Worm (Caenorhabditis elegans) whole organism, L2 larva: ENCODE measurements around the gene cht-2.

Source experiments
- C34F6.9 ChIP-seq: fragments of 150-350 bp; optimal IDR thresholded peaks from 2 replicates; lab custom pipeline; 2014; ENCODE audit warnings: missing biosample characterization, missing genetic modification characterization
- F13H6.1 ChIP-seq: sonication (generic microtip); optimal IDR thresholded peaks from 2 replicates; lab custom pipeline; 2016; ENCODE audit warnings: missing genetic modification characterization, missing compliant biosample characterization
- R02D3.7 ChIP-seq: fragments of 150-350 bp; optimal IDR thresholded peaks from 2 replicates; lab custom pipeline; 2014; ENCODE audit warnings: missing biosample characterization, missing genetic modification characterization
- Y55F3AM.14 ChIP-seq: fragments of 200-800 bp; sonication (Bioruptor generic); optimal IDR thresholded peaks from 2 replicates; lab custom pipeline; 2018; ENCODE audit warnings: mild to moderate bottlenecking, missing genetic modification characterization, missing compliant biosample characterization
- ama-1 ChIP-seq: fragments of 150-350 bp; optimal IDR thresholded peaks from 2 replicates; lab custom pipeline; 2018; ENCODE audit warnings: inconsistent platforms
- ceh-82 ChIP-seq: fragments of 150-350 bp; optimal IDR thresholded peaks from 2 replicates; lab custom pipeline; 2014; ENCODE audit warnings: missing biosample characterization, missing genetic modification characterization
- crh-2 ChIP-seq: sonication (generic microtip); optimal IDR thresholded peaks from 2 replicates; lab custom pipeline; 2017; ENCODE audit warnings: missing biosample characterization, missing genetic modification characterization
- dmd-4 ChIP-seq: sonication (generic microtip); optimal IDR thresholded peaks from 2 replicates; lab custom pipeline; 2017; ENCODE audit warnings: missing biosample characterization, missing genetic modification characterization
- egl-27 ChIP-seq: sonication (generic microtip); optimal IDR thresholded peaks from 3 replicates; lab custom pipeline; 2017; ENCODE audit warnings: missing biosample characterization, missing genetic modification reagents, missing genetic modification characterization
- elt-1 ChIP-seq: fragments of 150-350 bp; optimal IDR thresholded peaks from 2 replicates; lab custom pipeline; 2014; ENCODE audit warnings: missing biosample characterization, missing genetic modification characterization
- elt-3 ChIP-seq: sonication (generic microtip); optimal IDR thresholded peaks from 2 replicates; lab custom pipeline; 2017; ENCODE audit warnings: missing biosample characterization, missing genetic modification characterization
- fos-1 ChIP-seq: fragments of 150-350 bp; optimal IDR thresholded peaks from 2 replicates; lab custom pipeline; 2014; ENCODE audit warnings: missing biosample characterization, missing genetic modification characterization
- gmeb-1 ChIP-seq: fragments of 150-350 bp; optimal IDR thresholded peaks from 2 replicates; lab custom pipeline; 2014; ENCODE audit warnings: missing biosample characterization, missing genetic modification characterization
- lin-11 ChIP-seq: fragments of 150-350 bp; sonication (generic microtip); optimal IDR thresholded peaks from 2 replicates; lab custom pipeline; 2014; ENCODE audit warnings: missing biosample characterization, missing genetic modification characterization, inconsistent platforms, mixed read lengths
- lin-13 ChIP-seq: fragments of 150-350 bp; optimal IDR thresholded peaks from 2 replicates; lab custom pipeline; 2014; ENCODE audit warnings: missing biosample characterization, missing genetic modification reagents, missing genetic modification characterization
- lin-39 ChIP-seq: fragments of 150-350 bp; optimal IDR thresholded peaks from 2 replicates; lab custom pipeline; 2014; ENCODE audit warnings: missing biosample characterization, missing genetic modification reagents, missing genetic modification characterization
- lsy-2 ChIP-seq, 2 experiments: fragments of 150-350 bp in 1 of 2; sonication (generic microtip) in 1 of 2; optimal IDR thresholded peaks; 2 replicates each; lab custom pipeline; 2014 to 2017; ENCODE audit warnings: missing biosample characterization in 2 of 2, missing genetic modification characterization in 2 of 2
- mab-5 ChIP-seq: fragments of 150-350 bp; optimal IDR thresholded peaks from 2 replicates; lab custom pipeline; 2014; ENCODE audit warnings: missing biosample characterization, missing genetic modification characterization
- mdl-1 ChIP-seq, 2 experiments: fragments of 150-350 bp in 1 of 2; sonication (generic microtip) in 1 of 2; optimal IDR thresholded peaks; 2 replicates each; lab custom pipeline; 2017; ENCODE audit warnings: missing biosample characterization in 2 of 2, missing genetic modification characterization in 2 of 2
- nhr-11 ChIP-seq: fragments of 150-350 bp; optimal IDR thresholded peaks from 2 replicates; lab custom pipeline; 2014; ENCODE audit warnings: missing biosample characterization, missing genetic modification characterization
- nhr-129 ChIP-seq: fragments of 150-350 bp; optimal IDR thresholded peaks from 2 replicates; lab custom pipeline; 2014; ENCODE audit warnings: missing biosample characterization, missing genetic modification characterization
- nhr-23 ChIP-seq: fragments of 150-350 bp; optimal IDR thresholded peaks from 2 replicates; lab custom pipeline; 2014; ENCODE audit warnings: missing biosample characterization, missing genetic modification reagents, missing genetic modification characterization
- nhr-237 ChIP-seq: fragments of 150-350 bp; optimal IDR thresholded peaks from 2 replicates; lab custom pipeline; 2014; ENCODE audit warnings: missing biosample characterization, missing genetic modification characterization
- sem-4 ChIP-seq: fragments of 150-350 bp; optimal IDR thresholded peaks from 2 replicates; lab custom pipeline; 2014; ENCODE audit warnings: missing biosample characterization, missing genetic modification reagents, missing genetic modification characterization
- skn-1 ChIP-seq: sonication (generic microtip); optimal IDR thresholded peaks from 2 replicates; lab custom pipeline; 2017; ENCODE audit warnings: missing biosample characterization, missing genetic modification characterization
- sma-9 ChIP-seq, 2 experiments: fragments of 150-350 bp in 1 of 2; sonication (generic microtip) in 1 of 2; optimal IDR thresholded peaks; 2 replicates each; lab custom pipeline; 2014 to 2016; ENCODE audit warnings: missing genetic modification characterization in 2 of 2, mild to moderate bottlenecking in 1 of 2, missing biosample characterization in 1 of 2, missing compliant biosample characterization in 1 of 2, missing genetic modification reagents in 1 of 2, moderate library complexity in 1 of 2
- snpc-4 ChIP-seq: fragments of 150-350 bp; optimal IDR thresholded peaks from 2 replicates; lab custom pipeline; 2014; ENCODE audit warnings: missing biosample characterization, missing genetic modification characterization
- unc-39 ChIP-seq: fragments of 150-350 bp; optimal IDR thresholded peaks from 2 replicates; lab custom pipeline; 2014; ENCODE audit warnings: missing biosample characterization, missing genetic modification characterization
- unc-55 ChIP-seq: fragments of 150-350 bp; sonication (generic microtip); optimal IDR thresholded peaks from 3 replicates; lab custom pipeline; 2014; ENCODE audit warnings: missing biosample characterization, missing genetic modification reagents, missing genetic modification characterization
- unc-62 ChIP-seq: fragments of 150-350 bp; optimal IDR thresholded peaks from 2 replicates; lab custom pipeline; 2014; ENCODE audit warnings: missing biosample characterization, missing genetic modification reagents, missing genetic modification characterization
- zag-1 ChIP-seq: fragments of 150-350 bp; optimal IDR thresholded peaks from 2 replicates; lab custom pipeline; 2014; ENCODE audit warnings: missing biosample characterization, missing genetic modification characterization
- ztf-11 ChIP-seq: sonication (generic microtip); optimal IDR thresholded peaks from 2 replicates; lab custom pipeline; 2017; ENCODE audit warnings: missing biosample characterization, missing genetic modification characterization
- ztf-4 ChIP-seq: fragments of 150-350 bp; optimal IDR thresholded peaks from 2 replicates; lab custom pipeline; 2014; ENCODE audit warnings: missing biosample characterization, missing genetic modification characterization

Gene cht-2

DNA sequence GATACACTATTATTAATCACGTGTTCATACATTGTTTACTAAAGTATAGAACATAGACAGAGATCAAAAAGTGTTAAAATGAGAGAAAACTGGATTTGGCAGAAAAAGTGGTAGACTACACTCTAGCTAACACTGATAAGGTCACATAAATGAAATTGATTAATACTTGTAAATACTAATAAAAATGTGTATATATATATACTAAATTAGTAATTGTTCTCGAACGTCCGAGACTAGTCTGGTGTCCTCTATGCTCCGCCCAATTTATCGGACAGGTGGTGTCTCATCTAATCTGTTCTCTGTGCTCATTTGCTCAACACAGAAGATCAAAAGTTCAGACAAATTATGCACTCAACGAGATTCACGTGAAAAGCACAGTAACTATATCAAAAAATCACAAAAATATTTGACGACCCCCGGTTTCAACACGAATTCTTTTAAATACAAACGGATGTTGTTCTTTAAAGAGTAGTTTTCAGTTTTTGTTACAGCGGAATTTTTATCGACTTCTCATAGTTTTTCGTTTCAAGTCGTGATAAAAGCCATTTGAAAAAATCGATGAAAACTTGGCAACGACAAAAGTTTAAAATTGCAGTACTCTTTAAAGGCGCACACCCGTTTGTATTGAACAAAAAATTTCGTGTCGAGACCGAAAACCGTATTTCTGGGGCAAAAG is 39.6 kb upstream of the cht-2 start:
- TF ChIP-seq elt-3 (no peak), gmeb-1 (tag; lab: Kevin White, UChicago) (no peak), nhr-129 (tag; lab: Kevin White, UChicago) (peak; percentile 29), dmd-4 (tag; lab: Kevin White, UChicago) (no peak), lsy-2 (tag; optimal IDR thresholded peaks at IDR 0.05; lab: Kevin White, UChicago) (peak in 1 of 2 experiments; percentile 24), fos-1 (tag; lab: Kevin White, UChicago) (peak; percentile 5), F13H6.1 (tag; lab: Kevin White, UChicago) (peak; percentile 4), sma-9 (GFP tag; optimal IDR thresholded peaks at IDR 0.05; lab: Kevin White, UChicago) (peak; percentile 68), sma-9 (tag; optimal IDR thresholded peaks at IDR 0.05; lab: Kevin White, UChicago) (no peak), nhr-23 (tag; lab: Kevin White, UChicago) (no peak), crh-2 (tag; lab: Kevin White, UChicago) (peak; percentile 2), ztf-4 (tag; lab: Kevin White, UChicago) (peak; percentile 58), C34F6.9 (peak; percentile 41)

ce11 chrII:8481731-8482253 is 38.9 kb upstream of the cht-2 start, which contains the start of gene M05D6.5:
Gene M05D6.5 (minus strand): TSS chrII:8482203.
- peak; percentile 20 for TF ChIP-seq ama-1 (lab: Kevin White, UChicago)
- peak; percentile 67 for TF ChIP-seq ztf-4 (tag; lab: Kevin White, UChicago)
- TF ChIP-seq lin-39 (tag; lab: Kevin White, UChicago): no peak

- peak; percentile 40 for TF ChIP-seq gmeb-1 (tag; lab: Kevin White, UChicago)
- TF ChIP-seq C34F6.9: peak; percentile 31
- TF ChIP-seq unc-55 (GFP tag; lab: Kevin White, UChicago): peak; percentile 12
- TF ChIP-seq Y55F3AM.14 (GFP tag; lab: Kevin White, UChicago): no peak
- TF ChIP-seq fos-1 (tag; lab: Kevin White, UChicago): peak; percentile 20
- peak; percentile 13 for TF ChIP-seq crh-2 (tag; lab: Kevin White, UChicago)
- peak; percentile 26 for TF ChIP-seq nhr-11
- TF ChIP-seq elt-3: no peak
- no peak for TF ChIP-seq unc-39 (tag; lab: Kevin White, UChicago)
- TF ChIP-seq F13H6.1 (tag; lab: Kevin White, UChicago): peak; percentile 11
- peak in 1 of 2 experiments; percentile 84 for TF ChIP-seq lsy-2 (tag; optimal IDR thresholded peaks at IDR 0.05; lab: Kevin White, UChicago)
- TF ChIP-seq nhr-129 (tag; lab: Kevin White, UChicago): peak; percentile 51
Measured at ce11 chrII:8483124-8483792, 37.5 kb upstream of the cht-2 start.

ce11 chrII:8483793-8484186 is 36.9 kb upstream of the cht-2 start, which contains the start of gene taap-1:
Gene taap-1 (minus strand): TSS chrII:8483871.
- TF ChIP-seq sem-4 (tag; lab: Kevin White, UChicago): peak; percentile 52
- no peak for TF ChIP-seq mab-5 (tag; lab: Kevin White, UChicago)
- TF ChIP-seq skn-1 (tag; lab: Kevin White, UChicago): peak; percentile 83
- TF ChIP-seq lin-39 (tag; lab: Kevin White, UChicago): no peak
- TF ChIP-seq R02D3.7 (tag; lab: Kevin White, UChicago): no peak
- no peak for TF ChIP-seq unc-62 (GFP tag; lab: Kevin White, UChicago)
- TF ChIP-seq sma-9 (GFP tag; optimal IDR thresholded peaks at IDR 0.05; lab: Kevin White, UChicago): peak; percentile 77
- TF ChIP-seq sma-9 (tag; optimal IDR thresholded peaks at IDR 0.05; lab: Kevin White, UChicago): no peak
- TF ChIP-seq ceh-82: no peak
- peak; percentile 0 for TF ChIP-seq zag-1 (tag; lab: Kevin White, UChicago)
- no peak for TF ChIP-seq nhr-237 (tag; lab: Kevin White, UChicago)
- peak; percentile 54 for TF ChIP-seq nhr-129 (tag; lab: Kevin White, UChicago)
- TF ChIP-seq mdl-1 (tag; optimal IDR thresholded peaks at IDR 0.05; lab: Kevin White, UChicago): peak in 1 of 2 experiments; percentile 17
- TF ChIP-seq fos-1 (tag; lab: Kevin White, UChicago): peak; percentile 13
- peak; percentile 39 for TF ChIP-seq ama-1 (lab: Kevin White, UChicago)

- TF ChIP-seq ztf-4 (tag; lab: Kevin White, UChicago) (no peak), skn-1 (tag; lab: Kevin White, UChicago) (no peak), F13H6.1 (tag; lab: Kevin White, UChicago) (peak; percentile 56), sem-4 (tag; lab: Kevin White, UChicago) (no peak), unc-55 (GFP tag; lab: Kevin White, UChicago) (peak; percentile 4), nhr-11 (no peak), lin-11 (tag; lab: Kevin White, UChicago) (no peak), gmeb-1 (tag; lab: Kevin White, UChicago) (peak; percentile 30), elt-1 (tag; lab: Kevin White, UChicago) (no peak), ama-1 (lab: Kevin White, UChicago) (peak; percentile 8), ztf-11 (tag; lab: Kevin White, UChicago) (no peak), crh-2 (tag; lab: Kevin White, UChicago) (peak; percentile 78), nhr-237 (tag; lab: Kevin White, UChicago) (no peak), lsy-2 (tag; optimal IDR thresholded peaks at IDR 0.05; lab: Kevin White, UChicago) (peak in 1 of 2 experiments; percentile 26), egl-27 (tag; lab: Kevin White, UChicago) (peak; percentile 13), nhr-129 (tag; lab: Kevin White, UChicago) (peak; percentile 63), fos-1 (tag; lab: Kevin White, UChicago) (peak; percentile 71), snpc-4 (tag; lab: Kevin White, UChicago) (no peak), unc-62 (GFP tag; lab: Kevin White, UChicago) (no peak), lin-13 (GFP tag; lab: Kevin White, UChicago) (no peak), sma-9 (GFP tag; optimal IDR thresholded peaks at IDR 0.05; lab: Kevin White, UChicago) (peak; percentile 68), sma-9 (tag; optimal IDR thresholded peaks at IDR 0.05; lab: Kevin White, UChicago) (no peak), C34F6.9 (peak; percentile 33), unc-39 (tag; lab: Kevin White, UChicago) (no peak)
Measured at ce11 chrII:8484546-8484945, 36.2 kb upstream of the cht-2 start.
